Fruit fly (Drosophila melanogaster): ENCODE results near the gene CG16700.

Gene CG16700

dm6 chrX:17121600-17121999 lies 29.9 kb downstream of the CG16700 start (continued):
- TF ChIP-seq CG4854 (GFP tag; optimal IDR thresholded peaks at IDR 0.05) (no peak), dan (GFP tag; IDR thresholded peaks at IDR 0.05) (no peak), al (GFP tag; IDR thresholded peaks at IDR 0.05) (no peak), otp (GFP tag; IDR thresholded peaks at IDR 0.05) (no peak), Asciz (GFP tag; optimal IDR thresholded peaks at IDR 0.05) (no peak), fd96Cb (tag; optimal IDR thresholded peaks at IDR 0.05) (peak; percentile 35), fd64A (GFP tag; optimal IDR thresholded peaks at IDR 0.05) (no peak), Neu2 (GFP tag; optimal IDR thresholded peaks at IDR 0.05; ENCODE audit: borderline replicate concordance) (no peak), Dek (tag; optimal IDR thresholded peaks at IDR 0.05) (no peak), caup (GFP tag; optimal IDR thresholded peaks at IDR 0.05; ENCODE audit: severe bottlenecking) (no peak), nom (GFP tag; optimal IDR thresholded peaks at IDR 0.05) (peak; percentile 47), CG14667 (GFP tag; IDR thresholded peaks at IDR 0.05) (no peak), Bgb (GFP tag; IDR thresholded peaks at IDR 0.05; ENCODE audit: partially characterized antibody) (no peak), nerfin-1 (tag; optimal IDR thresholded peaks at IDR 0.05) (no peak), CG3726 (GFP tag; IDR thresholded peaks at IDR 0.05) (no peak), CG32772 (GFP tag; IDR thresholded peaks at IDR 0.05) (no peak), CG11247 (GFP tag; IDR thresholded peaks at IDR 0.05) (no peak), Poxn (GFP tag; IDR thresholded peaks at IDR 0.05) (no peak), CG15073 (GFP tag; optimal IDR thresholded peaks at IDR 0.05) (no peak), Med (GFP tag) (peak; percentile 79), lola (GFP tag; optimal IDR thresholded peaks at IDR 0.05) (peak in 1 of 3 experiments; percentile 47), Pdp1 (GFP tag; optimal IDR thresholded peaks at IDR 0.05) (peak in 1 of 2 experiments; percentile 22), Hand (GFP tag; optimal IDR thresholded peaks at IDR 0.05) (no peak), pita (GFP tag; optimal IDR thresholded peaks at IDR 0.05) (no peak), mirr (GFP tag; optimal IDR thresholded peaks at IDR 0.05) (no peak), CG1233 (GFP tag; optimal IDR thresholded peaks at IDR 0.05) (peak; percentile 16), az2 (GFP tag; optimal IDR thresholded peaks at IDR 0.05) (peak; percentile 21), CG34422 (GFP tag; IDR thresholded peaks at IDR 0.05) (no peak), tap (tag; optimal IDR thresholded peaks at IDR 0.05) (no peak), croc (GFP tag; conservative IDR thresholded peaks at IDR 0.05) (no peak), Lhr (GFP tag; optimal IDR thresholded peaks at IDR 0.05) (no peak), B-H2 (GFP tag; optimal IDR thresholded peaks at IDR 0.05) (no peak), slp2 (GFP tag; optimal IDR thresholded peaks at IDR 0.05) (no peak), trem (tag; optimal IDR thresholded peaks at IDR 0.05) (peak; percentile 14), Adf1 (GFP tag; IDR thresholded peaks at IDR 0.05) (no peak), CG4328 (GFP tag; optimal IDR thresholded peaks at IDR 0.05) (no peak), kah (GFP tag; optimal IDR thresholded peaks at IDR 0.05) (no peak), H15 (GFP tag; IDR thresholded peaks at IDR 0.05) (no peak), Sox102F (GFP tag; optimal IDR thresholded peaks at IDR 0.05) (peak; percentile 70), gcm2 (GFP tag; optimal IDR thresholded peaks at IDR 0.05) (no peak), hbn (GFP tag; IDR thresholded peaks at IDR 0.05; ENCODE audit: partially characterized antibody) (no peak), CG2120 (GFP tag; optimal IDR thresholded peaks at IDR 0.05) (no peak), CG14050 (GFP tag; IDR thresholded peaks at IDR 0.05) (no peak), ken (GFP tag; IDR thresholded peaks at IDR 0.05) (no peak), Hr51 (GFP tag; optimal IDR thresholded peaks at IDR 0.05) (peak in 1 of 2 experiments; percentile 54), CG14710 (tag; optimal IDR thresholded peaks at IDR 0.05) (peak; percentile 18), tgo (GFP tag; IDR thresholded peaks at IDR 0.05) (no peak), Opbp (GFP tag; IDR thresholded peaks at IDR 0.05; ENCODE audit: partially characterized antibody) (no peak), seq (GFP tag; IDR thresholded peaks at IDR 0.05) (no peak), klu (GFP tag; IDR thresholded peaks at IDR 0.05) (no peak), slbo (GFP tag; IDR thresholded peaks at IDR 0.05) (0 out of 2 replicates have a peak, but pooled peaks have one; percentile 18)
